Fruit fly (Drosophila melanogaster): ENCODE data around the gene CG15169.

The CG15169 gene

DNA sequence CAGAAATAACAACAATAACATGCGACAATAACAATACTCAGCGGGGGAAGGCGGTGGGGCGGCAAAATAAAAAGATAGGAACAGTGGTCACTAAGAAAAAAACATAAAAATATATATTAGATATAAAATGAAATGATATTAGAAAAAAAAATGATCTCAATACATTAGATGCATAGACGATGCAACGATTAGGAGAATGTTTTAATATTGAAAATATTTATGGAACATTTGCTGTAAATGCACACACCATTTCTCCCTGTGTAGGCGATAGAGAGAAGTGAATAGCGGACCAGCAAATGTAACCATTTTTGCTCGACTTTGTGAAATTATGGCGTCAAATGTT is 24.6 kb upstream of the CG15169 start (continued):
- TF ChIP-seq gcm2 (GFP tag; optimal IDR thresholded peaks at IDR 0.05) (peak; percentile 0), Nf-YB (GFP tag; optimal IDR thresholded peaks at IDR 0.05) (peak; percentile 8), CG16815 (GFP tag; optimal IDR thresholded peaks at IDR 0.05) (peak; percentile 8), tin (GFP tag; optimal IDR thresholded peaks at IDR 0.05) (peak; percentile 62), CG32767 (GFP tag; IDR thresholded peaks at IDR 0.05) (peak; percentile 87), nom (GFP tag; optimal IDR thresholded peaks at IDR 0.05) (no peak), chm (GFP tag; IDR thresholded peaks at IDR 0.05) (peak; percentile 68; the same call in 1 of the 2 replicates), Bteb2 (GFP tag; optimal IDR thresholded peaks at IDR 0.05) (peak; percentile 61), bigmax (GFP tag; optimal IDR thresholded peaks at IDR 0.05) (no peak), CG32772 (GFP tag; IDR thresholded peaks at IDR 0.05) (peak; percentile 87), CG31388 (GFP tag; optimal IDR thresholded peaks at IDR 0.05) (peak; percentile 37), sc (optimal IDR thresholded peaks at IDR 0.05) (no peak), sc (GFP tag; optimal IDR thresholded peaks at IDR 0.05) (no peak), her (GFP tag; optimal IDR thresholded peaks at IDR 0.05) (no peak), CG7928 (GFP tag; optimal IDR thresholded peaks at IDR 0.05) (peak; percentile 49), Atf-2 (GFP tag; optimal IDR thresholded peaks at IDR 0.05) (peak; percentile 16), mirr (GFP tag; optimal IDR thresholded peaks at IDR 0.05) (no peak), pfk (GFP tag; optimal IDR thresholded peaks at IDR 0.05) (no peak), repo (GFP tag; optimal IDR thresholded peaks at IDR 0.05) (no peak), CG18011 (GFP tag; optimal IDR thresholded peaks at IDR 0.05) (peak; percentile 31), ssp (GFP tag; IDR thresholded peaks at IDR 0.05) (peak; percentile 80), CG15011 (GFP tag; optimal IDR thresholded peaks at IDR 0.05) (peak; percentile 27), sima (GFP tag; optimal IDR thresholded peaks at IDR 0.05) (no peak), HLHmδ (GFP tag; optimal IDR thresholded peaks at IDR 0.05) (no peak), lilli (GFP tag; optimal IDR thresholded peaks at IDR 0.05) (peak; percentile 78), CG17186 (GFP tag; optimal IDR thresholded peaks at IDR 0.05) (no peak), unpg (GFP tag; optimal IDR thresholded peaks at IDR 0.05) (peak; percentile 79), odd (GFP tag; optimal IDR thresholded peaks at IDR 0.05) (peak; percentile 3), lola (GFP tag; optimal IDR thresholded peaks at IDR 0.05) (peak in 1 of 3 experiments; percentile 6), emc (GFP tag; optimal IDR thresholded peaks at IDR 0.05) (no peak), CG34224 (GFP tag; IDR thresholded peaks at IDR 0.05; ENCODE audit: partially characterized antibody) (no peak), stwl (tag; optimal IDR thresholded peaks at IDR 0.05) (peak; percentile 6), Dfd (GFP tag; optimal IDR thresholded peaks at IDR 0.05) (no peak), CG33557 (GFP tag; optimal IDR thresholded peaks at IDR 0.05) (no peak), hbn (GFP tag; IDR thresholded peaks at IDR 0.05; ENCODE audit: partially characterized antibody) (no peak), CG8388 (GFP tag; optimal IDR thresholded peaks at IDR 0.05) (peak; percentile 57), salm (tag; optimal IDR thresholded peaks at IDR 0.05) (peak; percentile 15), ftz-f1 (GFP tag; optimal IDR thresholded peaks at IDR 0.05) (peak; percentile 94), CG9727 (GFP tag; optimal IDR thresholded peaks at IDR 0.05) (peak; percentile 78), CG14860 (GFP tag; IDR thresholded peaks at IDR 0.05; ENCODE audit: partially characterized antibody) (no peak), esg (GFP tag; conservative IDR thresholded peaks at IDR 0.05) (peak; percentile 87), pum (GFP tag; optimal IDR thresholded peaks at IDR 0.05) (peak; percentile 20), CG4730 (GFP tag; IDR thresholded peaks at IDR 0.05) (peak; percentile 89), ATbp (GFP tag; optimal IDR thresholded peaks at IDR 0.05) (peak; percentile 27), lmd (GFP tag; IDR thresholded peaks at IDR 0.05) (peak; percentile 94), YL-1 (GFP tag; optimal IDR thresholded peaks at IDR 0.05) (no peak), ab (GFP tag; optimal IDR thresholded peaks at IDR 0.05) (no peak), Sry-δ (GFP tag; optimal IDR thresholded peaks at IDR 0.05) (no peak), ham (GFP tag; IDR thresholded peaks at IDR 0.05) (peak; percentile 90), Atf3 (GFP tag; optimal IDR thresholded peaks at IDR 0.05) (no peak), TFAM (GFP tag; optimal IDR thresholded peaks at IDR 0.05) (no peak)

All from whole organism, embryonic.